Fruit fly (Drosophila melanogaster) whole organism, embryonic: ENCODE results near the gene Cdc6.

ENCODE experiments used
- CG13775 ChIP-seq: fragments of 200-800 bp; sonication (Bioruptor generic); optimal IDR thresholded peaks from 3 replicates; lab custom pipeline; 2017; ENCODE audit warnings: missing biosample characterization, mild to moderate bottlenecking, missing genetic modification characterization
- CG4328 ChIP-seq: fragments of 200-800 bp; sonication (Bioruptor generic); optimal IDR thresholded peaks from 3 replicates; lab custom pipeline; 2017; ENCODE audit warnings: missing biosample characterization, missing genetic modification reagents, missing genetic modification characterization
- Dad ChIP-seq: fragments of 200-800 bp; sonication (Bioruptor generic); optimal IDR thresholded peaks from 3 replicates; lab custom pipeline; 2016; ENCODE audit warnings: missing biosample characterization, missing genetic modification characterization
- br ChIP-seq: fragments of >200 bp; optimal IDR thresholded peaks from 2 replicates; lab custom pipeline; 2017
- fru ChIP-seq: fragments of >200 bp; optimal IDR thresholded peaks from 2 replicates; lab custom pipeline; 2017
- pros ChIP-seq: fragments of 200-800 bp; sonication (Bioruptor generic); optimal IDR thresholded peaks from 3 replicates; lab custom pipeline; 2019; ENCODE audit warnings: missing biosample characterization, mild to moderate bottlenecking, missing genetic modification characterization, moderate library complexity
- sob ChIP-seq: fragments of 200-800 bp; sonication (Bioruptor generic); IDR thresholded peaks from 2 replicates; pipeline ENCODE4 v1.3.6; 2022; ENCODE audit warnings: missing biosample characterization, missing genetic modification characterization
- trh ChIP-seq: fragments of 200-800 bp; sonication (Bioruptor generic); optimal IDR thresholded peaks from 2 replicates; lab custom pipeline; 2016; ENCODE audit warnings: missing biosample characterization, missing genetic modification characterization

DNA sequence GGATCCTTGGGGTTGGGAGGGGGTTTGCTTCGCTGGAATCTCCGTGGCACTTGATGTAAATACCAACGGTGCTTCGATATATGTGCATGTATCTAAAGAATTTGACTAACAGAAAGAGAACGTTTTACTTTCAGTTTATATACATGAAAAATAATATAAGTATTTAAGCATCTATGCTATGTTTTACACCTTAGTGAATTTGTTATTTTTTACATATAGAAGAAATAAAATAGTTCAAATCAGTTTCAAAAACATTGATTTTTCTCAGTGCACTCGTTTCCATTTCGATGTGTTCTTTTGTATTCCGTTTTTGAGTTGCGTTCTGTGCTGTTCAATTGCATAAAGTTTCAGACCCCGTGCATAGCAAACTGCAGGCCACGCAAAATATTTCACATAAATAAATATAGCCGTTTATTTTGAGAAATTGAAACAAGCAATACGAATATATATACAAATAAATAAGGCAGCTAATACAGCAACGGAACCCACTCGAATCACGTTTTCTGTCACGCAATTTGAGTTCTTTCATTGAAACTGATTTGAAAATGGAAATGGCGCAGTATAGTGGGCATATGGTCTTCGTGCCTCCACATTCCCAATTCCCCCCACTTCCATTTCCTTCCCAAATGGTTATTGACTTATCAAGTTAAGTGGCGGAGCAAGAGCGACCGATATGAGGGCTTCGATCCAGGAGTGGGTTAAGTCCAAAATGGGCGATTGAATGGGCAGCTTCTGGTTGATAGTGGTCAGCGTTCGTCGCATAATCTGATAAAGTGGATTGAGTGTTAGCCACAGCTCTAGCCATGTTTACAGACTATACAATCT lies 48.9 kb upstream of the Cdc6 start:
- TF ChIP-seq Dad (GFP tag; lab: Kevin White, UChicago) (no peak), CG4328 (GFP tag; lab: Kevin White, UChicago) (no peak), sob (GFP tag; lab: Robert Waterston, UW) (no peak), pros (GFP tag; lab: Kevin White, UChicago) (no peak), br (lab: Kevin White, UChicago) (no peak), CG13775 (GFP tag; lab: Kevin White, UChicago) (no peak), fru (lab: Kevin White, UChicago) (no peak), trh (GFP tag; lab: Kevin White, UChicago) (no peak)
